Fruit fly (Drosophila melanogaster) whole organism, embryonic: ENCODE data around the gene HP1b.

ENCODE experiments used
- Atf3 ChIP-seq: fragments of 200-800 bp; sonication (Bioruptor generic); optimal IDR thresholded peaks from 3 replicates; lab custom pipeline; 2016; ENCODE audit warnings: missing biosample characterization, missing genetic modification characterization
- BEAF-32 ChIP-seq: fragments of 200-800 bp; sonication (Bioruptor generic); optimal IDR thresholded peaks from 3 replicates; lab custom pipeline; 2017; ENCODE audit warnings: missing biosample characterization, missing genetic modification characterization, mild to moderate bottlenecking, moderate library complexity, missing genetic modification reagents
- CG1024 ChIP-seq: fragments of 200-800 bp; sonication (Bioruptor generic); IDR thresholded peaks from 2 replicates; pipeline ENCODE4 v1.3.6; 2022; ENCODE audit warnings: missing biosample characterization, missing genetic modification characterization
- CG11093 ChIP-seq: fragments of 200-800 bp; sonication (Bioruptor generic); IDR thresholded peaks from 3 replicates; pipeline ENCODE4 v1.3.6; 2022; ENCODE audit warnings: missing biosample characterization, missing genetic modification characterization
- CG1529 ChIP-seq: fragments of 200-800 bp; sonication (Bioruptor generic); optimal IDR thresholded peaks from 3 replicates; lab custom pipeline; 2018; ENCODE audit warnings: missing biosample characterization, missing genetic modification characterization
- CG2202 ChIP-seq: fragments of 200-800 bp; sonication (Bioruptor generic); optimal IDR thresholded peaks from 2 replicates; lab custom pipeline; 2018; ENCODE audit warnings: missing biosample characterization, mild to moderate bottlenecking, missing genetic modification characterization
- CG2712 ChIP-seq: fragments of 200-800 bp; optimal IDR thresholded peaks from 3 replicates; lab custom pipeline; 2019; ENCODE audit warnings: missing biosample characterization, mild to moderate bottlenecking, missing genetic modification characterization, moderate library complexity
- CG30403 ChIP-seq: fragments of 200-800 bp; sonication (Bioruptor generic); optimal IDR thresholded peaks from 3 replicates; lab custom pipeline; 2016; ENCODE audit warnings: missing biosample characterization, missing genetic modification characterization
- CG3065 ChIP-seq: fragments of 200-800 bp; sonication (Bioruptor generic); optimal IDR thresholded peaks from 2 replicates; lab custom pipeline; 2016; ENCODE audit warnings: missing biosample characterization, missing genetic modification characterization
- CG31441 ChIP-seq: fragments of 200-800 bp; sonication (Bioruptor generic); IDR thresholded peaks from 2 replicates; pipeline ENCODE4 v1.3.6; 2022; ENCODE audit warnings: missing biosample characterization, missing genetic modification characterization
- CG3163 ChIP-seq: fragments of 200-800 bp; sonication (Bioruptor generic); optimal IDR thresholded peaks from 3 replicates; lab custom pipeline; 2016; ENCODE audit warnings: missing biosample characterization, missing genetic modification characterization
- CG32772 ChIP-seq: fragments of 200-800 bp; sonication (Bioruptor generic); IDR thresholded peaks from 2 replicates; pipeline ENCODE4 v1.3.6; 2022; ENCODE audit warnings: missing biosample characterization, missing genetic modification characterization
- CG3847 ChIP-seq: fragments of 200-800 bp; sonication (Bioruptor generic); IDR thresholded peaks from 2 replicates; pipeline ENCODE4 v1.3.6; 2022; ENCODE audit warnings: missing biosample characterization, missing genetic modification characterization
- CG3995 ChIP-seq: fragments of 200-800 bp; sonication (Bioruptor generic); optimal IDR thresholded peaks from 3 replicates; lab custom pipeline; 2016; ENCODE audit warnings: missing biosample characterization, missing genetic modification characterization
- CG43689 ChIP-seq: fragments of 200-800 bp; sonication (Bioruptor generic); IDR thresholded peaks from 2 replicates; pipeline ENCODE4 v1.3.6; 2022; ENCODE audit warnings: missing biosample characterization, missing genetic modification characterization
- CG4730 ChIP-seq: fragments of 200-800 bp; sonication (Bioruptor generic); IDR thresholded peaks from 2 replicates; pipeline ENCODE4 v1.3.6; 2022; ENCODE audit warnings: missing biosample characterization, missing genetic modification characterization
- CG4820 ChIP-seq: fragments of 200-800 bp; sonication (Bioruptor generic); optimal IDR thresholded peaks from 3 replicates; lab custom pipeline; 2016; ENCODE audit warnings: missing biosample characterization, missing genetic modification characterization
- CG8089 ChIP-seq: fragments of 200-800 bp; sonication (Bioruptor generic); optimal IDR thresholded peaks from 3 replicates; lab custom pipeline; 2016; ENCODE audit warnings: missing biosample characterization, missing genetic modification characterization
- CG9437 ChIP-seq: fragments of 200-800 bp; sonication (Bioruptor generic); optimal IDR thresholded peaks from 2 replicates; lab custom pipeline; 2018; ENCODE audit warnings: missing biosample characterization, mild to moderate bottlenecking, missing genetic modification characterization
- CoRest ChIP-seq: fragments of 200-800 bp; sonication (Bioruptor generic); optimal IDR thresholded peaks from 3 replicates; lab custom pipeline; 2018; ENCODE audit warnings: missing biosample characterization, mild to moderate bottlenecking, missing genetic modification characterization, moderate library complexity
- Dref ChIP-seq: fragments of 200-800 bp; sonication (Bioruptor generic); IDR thresholded peaks from 2 replicates; pipeline ENCODE4 v1.3.6; 2022; ENCODE audit warnings: missing biosample characterization, missing genetic modification characterization
- Gug ChIP-seq: fragments of 200-800 bp; sonication (Bioruptor generic); IDR thresholded peaks from 4 replicates; pipeline ENCODE4 v1.3.6; 2022; ENCODE audit warnings: missing biosample characterization, missing genetic modification characterization
- Hey ChIP-seq: fragments of 200-800 bp; sonication (Bioruptor generic); optimal IDR thresholded peaks from 3 replicates; lab custom pipeline; 2018; ENCODE audit warnings: missing biosample characterization, mild to moderate bottlenecking, missing genetic modification characterization
- Hr51 ChIP-seq, 2 experiments: fragments of 200-800 bp; sonication (Bioruptor generic); optimal IDR thresholded peaks; 2 replicates in 1 of 2; 3 replicates in 1 of 2; lab custom pipeline; 2016 to 2018; ENCODE audit warnings: missing biosample characterization in 2 of 2, missing genetic modification characterization in 2 of 2, mild to moderate bottlenecking in 1 of 2, moderate library complexity in 1 of 2
- Jarid2 ChIP-seq: fragments of 200-800 bp; sonication (Bioruptor generic); optimal IDR thresholded peaks from 3 replicates; lab custom pipeline; 2017; ENCODE audit warnings: mild to moderate bottlenecking, missing biosample characterization, missing genetic modification reagents, missing genetic modification characterization
- MBD-R2 ChIP-seq: fragments of 200-800 bp; sonication (Bioruptor generic); IDR thresholded peaks from 2 replicates; pipeline ENCODE4 v1.3.6; 2022; ENCODE audit warnings: missing biosample characterization, missing genetic modification characterization
- Mes4 ChIP-seq: fragments of 200-800 bp; sonication (Bioruptor generic); optimal IDR thresholded peaks from 2 replicates; lab custom pipeline; 2016; ENCODE audit warnings: missing biosample characterization, missing genetic modification characterization
- Mrtf ChIP-seq: fragments of 200-800 bp; sonication (Bioruptor generic); IDR thresholded peaks from 3 replicates; pipeline ENCODE4 v1.3.6; 2022; ENCODE audit warnings: missing biosample characterization, missing genetic modification characterization
- NC2α ChIP-seq: fragments of 200-800 bp; sonication (Bioruptor generic); optimal IDR thresholded peaks from 2 replicates; lab custom pipeline; 2016; ENCODE audit warnings: missing biosample characterization, missing genetic modification characterization
- Nf-YC ChIP-seq: fragments of 200-800 bp; optimal IDR thresholded peaks from 3 replicates; lab custom pipeline; 2019; ENCODE audit warnings: missing biosample characterization, mild to moderate bottlenecking, missing genetic modification characterization, moderate library complexity
- Pdp1 ChIP-seq, 2 experiments: fragments of 200-800 bp; sonication (Bioruptor generic); optimal IDR thresholded peaks; 3 replicates each; lab custom pipeline; 2016; ENCODE audit warnings: missing biosample characterization in 2 of 2, missing genetic modification characterization in 2 of 2, mild to moderate bottlenecking in 1 of 2, moderate library complexity in 1 of 2
- Side ChIP-seq: fragments of 200-800 bp; sonication (Bioruptor generic); optimal IDR thresholded peaks from 2 replicates; lab custom pipeline; 2016; ENCODE audit warnings: missing biosample characterization, missing genetic modification characterization
- Xrp1 ChIP-seq: fragments of 200-800 bp; sonication (Bioruptor generic); IDR thresholded peaks from 2 replicates; pipeline ENCODE4 v1.3.6; 2022; ENCODE audit warnings: missing biosample characterization, missing genetic modification characterization
- ab ChIP-seq: fragments of 200-800 bp; sonication (Bioruptor generic); optimal IDR thresholded peaks from 2 replicates; lab custom pipeline; 2016; ENCODE audit warnings: missing biosample characterization, missing genetic modification characterization
- bcd ChIP-seq: fragments of 200-800 bp; sonication (Bioruptor generic); optimal IDR thresholded peaks from 2 replicates; lab custom pipeline; 2017; ENCODE audit warnings: missing biosample characterization, mild to moderate bottlenecking, missing genetic modification characterization
- crp ChIP-seq, 2 experiments: fragments of 200-800 bp; sonication (Bioruptor generic); optimal IDR thresholded peaks; 2 replicates in 1 of 2; 3 replicates in 1 of 2; lab custom pipeline; 2017; ENCODE audit warnings: missing biosample characterization in 2 of 2, missing genetic modification characterization in 2 of 2, mild to moderate bottlenecking in 1 of 2, moderate library complexity in 1 of 2
- dati ChIP-seq: fragments of 200-800 bp; sonication (Bioruptor generic); IDR thresholded peaks from 2 replicates; pipeline ENCODE4 v1.3.6; 2022; ENCODE audit warnings: missing biosample characterization, missing genetic modification characterization
- dimm ChIP-seq: fragments of 200-800 bp; sonication (Bioruptor generic); IDR thresholded peaks from 2 replicates; pipeline ENCODE4 v1.3.6; 2022; ENCODE audit warnings: missing biosample characterization, missing genetic modification characterization
- fd3F ChIP-seq: fragments of 200-800 bp; sonication (Bioruptor generic); optimal IDR thresholded peaks from 2 replicates; lab custom pipeline; 2018; ENCODE audit warnings: missing biosample characterization, mild to moderate bottlenecking, missing genetic modification characterization, moderate library complexity
- fd96Cb ChIP-seq: fragments of 200-800 bp; sonication (Bioruptor generic); optimal IDR thresholded peaks from 2 replicates; lab custom pipeline; 2018; ENCODE audit warnings: missing biosample characterization, mild to moderate bottlenecking, missing genetic modification characterization, moderate library complexity
- gcm ChIP-seq: fragments of 200-800 bp; sonication (Bioruptor generic); optimal IDR thresholded peaks from 2 replicates; lab custom pipeline; 2019; ENCODE audit warnings: missing biosample characterization, mild to moderate bottlenecking, missing genetic modification characterization, moderate library complexity
- gsb ChIP-seq: fragments of 200-800 bp; sonication (Bioruptor generic); IDR thresholded peaks from 2 replicates; pipeline ENCODE4 v1.3.6; 2022; ENCODE audit warnings: missing biosample characterization, missing genetic modification characterization
- psq ChIP-seq: fragments of 200-800 bp; sonication (Bioruptor generic); optimal IDR thresholded peaks from 2 replicates; lab custom pipeline; 2017; ENCODE audit warnings: missing biosample characterization, missing genetic modification characterization
- run ChIP-seq: fragments of 200-800 bp; sonication (Bioruptor generic); optimal IDR thresholded peaks from 3 replicates; lab custom pipeline; 2018; ENCODE audit warnings: missing biosample characterization, mild to moderate bottlenecking, missing genetic modification characterization
- sc ChIP-seq, 3 experiments: fragments of >200 bp in 2 of 3; fragments of 200-800 bp in 1 of 3; sonication (Bioruptor generic) in 1 of 3; optimal IDR thresholded peaks; 2 replicates in 2 of 3; 3 replicates in 1 of 3; lab custom pipeline; 2017; ENCODE audit warnings: mild to moderate bottlenecking in 1 of 3, missing biosample characterization in 1 of 3, missing genetic modification characterization in 1 of 3, missing genetic modification reagents in 1 of 3
- sim ChIP-seq: fragments of 200-800 bp; sonication (Bioruptor generic); IDR thresholded peaks from 2 replicates; pipeline ENCODE4 v1.3.6; 2022; ENCODE audit warnings: missing biosample characterization, missing genetic modification characterization
- tx ChIP-seq: fragments of 200-800 bp; sonication (Bioruptor generic); optimal IDR thresholded peaks from 2 replicates; lab custom pipeline; 2016; ENCODE audit warnings: missing biosample characterization, missing genetic modification characterization
- vvl ChIP-seq: fragments of 200-800 bp; sonication (Bioruptor generic); IDR thresholded peaks from 2 replicates; pipeline ENCODE4 v1.3.6; 2022; ENCODE audit warnings: missing biosample characterization, missing genetic modification characterization
- wor ChIP-seq: fragments of 200-800 bp; sonication (Bioruptor generic); IDR thresholded peaks from 2 replicates; pipeline ENCODE4 v1.3.6; 2022; ENCODE audit warnings: missing biosample characterization, missing genetic modification characterization
- zfh1 ChIP-seq: fragments of 200-800 bp; sonication (Bioruptor generic); IDR thresholded peaks from 3 replicates; pipeline ENCODE4 v1.3.6; 2022; ENCODE audit warnings: missing biosample characterization, missing genetic modification characterization

HP1b gene

DNA sequence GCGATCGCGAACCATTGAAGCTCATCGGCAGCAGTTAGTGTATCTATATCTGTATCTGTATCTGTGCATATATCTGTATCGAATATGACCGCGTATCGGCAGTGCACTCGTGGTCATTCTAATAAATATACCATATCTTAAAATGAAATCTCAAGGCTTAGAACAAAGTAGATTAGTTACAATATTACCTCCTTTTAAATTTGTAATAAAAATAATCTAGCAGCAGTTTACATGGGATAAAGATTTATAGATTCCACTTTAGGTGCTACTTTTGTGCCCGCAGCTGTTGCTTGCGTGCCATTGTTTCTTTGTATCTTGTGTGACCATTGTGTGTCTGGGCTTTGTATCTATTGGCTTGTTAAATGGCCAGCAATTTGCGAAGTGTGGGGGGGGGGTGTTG is 20.8 kb upstream of the HP1b start (continued):
- TF ChIP-seq CG32772 (GFP tag; lab: Robert Waterston, UW) (peak; percentile 53; the same call in 1 of the 2 replicates), Jarid2 (GFP tag; lab: Kevin White, UChicago) (peak; percentile 19), Nf-YC (tag; lab: Kevin White, UChicago) (peak; percentile 32), ab (GFP tag; lab: Kevin White, UChicago) (peak; percentile 12), tx (GFP tag; lab: Kevin White, UChicago) (no peak), CG1529 (GFP tag; lab: Kevin White, UChicago) (peak; percentile 68), CG43689 (GFP tag; lab: Robert Waterston, UW) (peak; percentile 54), dimm (peak; percentile 39; the same call in 1 of the 2 replicates), sim (no peak), fd96Cb (peak; percentile 80), Hr51 (GFP tag; optimal IDR thresholded peaks at IDR 0.05; lab: Kevin White, UChicago) (peak; percentile 11 to 89), CG11093 (peak; percentile 57; the same call in 1 of the 3 replicates), fd3F (GFP tag; lab: Kevin White, UChicago) (peak; percentile 75), psq (GFP tag; lab: Kevin White, UChicago) (no peak), Side (peak; percentile 28), BEAF-32 (no peak), MBD-R2 (GFP tag; lab: Robert Waterston, UW) (peak; percentile 25; the same call in 1 of the 2 replicates), Dref (GFP tag; lab: Robert Waterston, UW) (no peak), CG3995 (peak; percentile 23), sc (optimal IDR thresholded peaks at IDR 0.05; lab: Kevin White, UChicago) (no peak), sc (GFP tag; optimal IDR thresholded peaks at IDR 0.05; lab: Kevin White, UChicago) (peak; percentile 11), Mes4 (GFP tag; lab: Kevin White, UChicago) (peak; percentile 44), CG3847 (GFP tag; lab: Robert Waterston, UW) (peak; percentile 47; the same call in 1 of the 2 replicates), Pdp1 (GFP tag; optimal IDR thresholded peaks at IDR 0.05; lab: Kevin White, UChicago) (peak; percentile 41 to 42), bcd (peak; percentile 67), crp (GFP tag; optimal IDR thresholded peaks at IDR 0.05; lab: Kevin White, UChicago) (peak in 1 of 2 experiments; percentile 21), CG2202 (peak; percentile 19), CG31441 (GFP tag; lab: Robert Waterston, UW) (peak; percentile 84), Mrtf (GFP tag; lab: Robert Waterston, UW) (peak; percentile 53; the same call in 1 of the 3 replicates), CG4820 (GFP tag; lab: Kevin White, UChicago) (peak; percentile 53), CG1024 (GFP tag; lab: Robert Waterston, UW) (peak; percentile 65), CG30403 (GFP tag; lab: Kevin White, UChicago) (peak; percentile 75), CG8089 (peak; percentile 47), Xrp1 (GFP tag; lab: Robert Waterston, UW) (peak; percentile 60; the same call in 1 of the 2 replicates), Gug (no peak), Atf3 (GFP tag; lab: Kevin White, UChicago) (peak; percentile 8), vvl (GFP tag; lab: Robert Waterston, UW) (peak; percentile 86), CoRest (peak; percentile 82), CG4730 (peak; percentile 43; the same call in 1 of the 2 replicates), Hey (tag; lab: Kevin White, UChicago) (no peak), gsb (GFP tag; lab: Robert Waterston, UW) (peak; percentile 64), run (tag; lab: Kevin White, UChicago) (peak; percentile 57), dati (GFP tag; lab: Robert Waterston, UW) (no peak), zfh1 (peak; percentile 58; the same call in 1 of the 3 replicates), NC2α (peak; percentile 10), CG2712 (tag; lab: Kevin White, UChicago) (peak; percentile 71), CG3065 (no peak), CG9437 (peak; percentile 71), wor (GFP tag; lab: Robert Waterston, UW) (peak; percentile 62), gcm (peak; percentile 79), CG3163 (GFP tag; lab: Kevin White, UChicago) (no peak)
